Worm (Caenorhabditis elegans): ENCODE data around the gene K01A6.7.

- TF ChIP-seq hlh-4 (tag; optimal IDR thresholded peaks at IDR 0.05) (no peak), ama-1 (optimal IDR thresholded peaks at IDR 0.05) (no peak), aly-2 (tag; optimal IDR thresholded peaks at IDR 0.05) (no peak), sup-37 (GFP tag; optimal IDR thresholded peaks at IDR 0.05) (no peak), unc-62 (GFP tag; optimal IDR thresholded peaks at IDR 0.05) (no peak), dsc-1 (tag; optimal IDR thresholded peaks at IDR 0.05) (no peak), pqm-1 (tag; optimal IDR thresholded peaks at IDR 0.05) (no peak), lin-39 (tag; optimal IDR thresholded peaks at IDR 0.05) (no peak)
Observed at ce11 chrIV:11716414-11716813, 22.0 kb downstream of the K01A6.7 start.

Measured in whole organism, L1 larva.